Fruit fly (Drosophila melanogaster): Measurements from ENCODE around the gene GC.

GC gene

DNA sequence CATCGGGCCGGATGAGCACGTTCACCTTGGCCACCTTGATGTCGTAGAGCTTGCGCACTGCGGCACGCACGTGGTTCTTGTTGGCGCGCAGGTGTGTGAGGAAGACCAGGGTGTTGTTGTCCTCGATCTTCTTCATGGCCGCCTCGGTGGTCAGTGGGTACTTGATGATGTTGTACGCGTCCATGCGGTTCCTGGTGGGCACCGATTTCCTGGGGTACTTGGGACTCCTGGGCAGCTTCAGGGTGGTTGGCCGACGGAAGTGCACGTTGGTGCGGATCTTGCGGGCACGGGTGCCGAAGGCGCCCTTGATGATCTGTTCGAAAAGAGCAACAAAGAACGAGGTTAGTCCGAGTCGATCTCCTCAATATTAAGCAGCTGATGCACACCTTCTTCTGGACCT lies 38.3 kb upstream of the GC start:
- TF ChIP-seq Dif (GFP tag; optimal IDR thresholded peaks at IDR 0.05; ENCODE audit: partially characterized antibody) (no peak), Hr83 (GFP tag; optimal IDR thresholded peaks at IDR 0.05; ENCODE audit: poor library complexity, severe bottlenecking) (no peak), Abd-B (GFP tag; optimal IDR thresholded peaks at IDR 0.05) (no peak), Hnf4 (GFP tag; optimal IDR thresholded peaks at IDR 0.05) (no peak), br (GFP tag; optimal IDR thresholded peaks at IDR 0.05) (no peak), N (GFP tag; optimal IDR thresholded peaks at IDR 0.05) (no peak), pan (optimal IDR thresholded peaks at IDR 0.05) (no peak), Rel (GFP tag; optimal IDR thresholded peaks at IDR 0.05) (no peak), Rel (tag; optimal IDR thresholded peaks at IDR 0.05) (no peak), OdsH (GFP tag; optimal IDR thresholded peaks at IDR 0.05) (no peak), HLH106 (tag; optimal IDR thresholded peaks at IDR 0.05) (no peak), dmrt93B (GFP tag; optimal IDR thresholded peaks at IDR 0.05) (no peak), rgr (GFP tag; optimal IDR thresholded peaks at IDR 0.05) (no peak), dsf (GFP tag; optimal IDR thresholded peaks at IDR 0.05; ENCODE audit: borderline replicate concordance) (no peak), lola (GFP tag; optimal IDR thresholded peaks at IDR 0.05) (no peak)

dm6 chr3L:1665544-1665943 lies 36.4 kb upstream of the GC start:
- TF ChIP-seq jim (GFP tag; optimal IDR thresholded peaks at IDR 0.05): no peak

- no peak for TF ChIP-seq Dfd (GFP tag; optimal IDR thresholded peaks at IDR 0.05)
- no peak for TF ChIP-seq usp (GFP tag; optimal IDR thresholded peaks at IDR 0.05)
- no peak for TF ChIP-seq psq (GFP tag; optimal IDR thresholded peaks at IDR 0.05)
- no peak for TF ChIP-seq CG32264 (GFP tag; optimal IDR thresholded peaks at IDR 0.05)
- TF ChIP-seq Mio (GFP tag; optimal IDR thresholded peaks at IDR 0.05): no peak
- TF ChIP-seq sage (GFP tag; optimal IDR thresholded peaks at IDR 0.05): peak; percentile 1
- no peak for TF ChIP-seq HLH106 (tag; optimal IDR thresholded peaks at IDR 0.05)
- TF ChIP-seq N (GFP tag; optimal IDR thresholded peaks at IDR 0.05): no peak
These were observed 35.8 kb upstream of the GC start, which contains the start of the genes Srrm234 and CG7974 for dm6 chr3L:1664876-1665275. TSS of gene Srrm234 (minus strand) at chr3L:1665064. TSS of gene CG7974 (plus strand) at chr3L:1665138.

- TF ChIP-seq tai (GFP tag; optimal IDR thresholded peaks at IDR 0.05) (no peak), foxo (GFP tag; optimal IDR thresholded peaks at IDR 0.05) (no peak), woc (GFP tag; optimal IDR thresholded peaks at IDR 0.05) (no peak), Hr83 (GFP tag; optimal IDR thresholded peaks at IDR 0.05; ENCODE audit: poor library complexity, severe bottlenecking) (no peak), dsf (GFP tag; optimal IDR thresholded peaks at IDR 0.05; ENCODE audit: borderline replicate concordance) (no peak), Hr78 (GFP tag; optimal IDR thresholded peaks at IDR 0.05) (no peak), Mio (GFP tag; optimal IDR thresholded peaks at IDR 0.05) (no peak), Abd-B (GFP tag; optimal IDR thresholded peaks at IDR 0.05) (no peak), CrebA (GFP tag; optimal IDR thresholded peaks at IDR 0.05; ENCODE audit: borderline replicate concordance) (no peak)
These were observed 35.1 kb upstream of the GC start for dm6 chr3L:1664205-1664604.

dm6 chr3L:1663531-1663930 lies 34.4 kb upstream of the GC start:
- TF ChIP-seq Dif (GFP tag; optimal IDR thresholded peaks at IDR 0.05; ENCODE audit: partially characterized antibody): peak; percentile 31
- TF ChIP-seq sv (GFP tag; optimal IDR thresholded peaks at IDR 0.05): no peak

DNA sequence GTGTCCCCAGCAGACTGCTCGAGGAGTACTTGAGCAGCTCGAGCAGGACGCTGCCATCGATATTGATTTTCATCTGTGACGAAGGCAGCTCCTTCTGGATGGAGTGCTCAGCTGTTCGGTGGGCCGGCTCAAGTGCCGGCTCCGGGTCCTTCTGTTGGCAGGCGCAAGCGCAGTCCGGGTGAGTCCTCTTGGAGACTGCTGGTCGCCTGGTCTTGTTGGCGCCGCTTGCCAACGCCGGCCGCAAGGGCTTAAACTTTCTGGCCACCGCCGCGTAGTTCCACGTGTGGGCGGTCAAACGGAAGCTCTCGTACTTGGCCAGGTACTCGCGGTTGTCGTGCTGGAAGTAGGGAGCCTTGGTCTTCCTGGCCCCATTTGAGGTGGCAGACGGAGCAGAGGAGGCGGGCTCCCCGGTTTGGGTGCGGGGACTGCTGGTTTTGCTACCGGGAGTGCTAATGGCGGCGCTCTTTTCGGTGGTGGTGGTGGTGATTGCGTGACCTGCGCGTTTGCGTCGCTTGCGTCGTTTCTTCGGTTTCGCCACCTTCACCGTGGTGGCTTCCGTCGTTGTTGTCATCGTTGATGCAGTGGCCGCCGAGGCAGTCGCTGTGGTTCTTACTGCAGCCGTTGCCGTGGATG lies 32.8 kb upstream of the GC start:
- no peak for TF ChIP-seq dsf (GFP tag; optimal IDR thresholded peaks at IDR 0.05; ENCODE audit: borderline replicate concordance)
- TF ChIP-seq brk (GFP tag; optimal IDR thresholded peaks at IDR 0.05): no peak
- no peak for TF ChIP-seq dmrt93B (GFP tag; optimal IDR thresholded peaks at IDR 0.05)
- TF ChIP-seq Sp1 (GFP tag; optimal IDR thresholded peaks at IDR 0.05): no peak
- TF ChIP-seq psq (GFP tag; optimal IDR thresholded peaks at IDR 0.05): no peak
- no peak for TF ChIP-seq fru (GFP tag; optimal IDR thresholded peaks at IDR 0.05)
- no peak for TF ChIP-seq lola (GFP tag; optimal IDR thresholded peaks at IDR 0.05)
- no peak for TF ChIP-seq Hr78 (GFP tag; optimal IDR thresholded peaks at IDR 0.05)
- TF ChIP-seq Hr83 (GFP tag; optimal IDR thresholded peaks at IDR 0.05; ENCODE audit: poor library complexity, severe bottlenecking): no peak
- no peak for TF ChIP-seq br (GFP tag; optimal IDR thresholded peaks at IDR 0.05)
- TF ChIP-seq Jra (GFP tag; optimal IDR thresholded peaks at IDR 0.05): no peak
- no peak for TF ChIP-seq CG9705 (GFP tag; optimal IDR thresholded peaks at IDR 0.05)
- no peak for TF ChIP-seq Myc (optimal IDR thresholded peaks at IDR 0.05)
- TF ChIP-seq Mio (GFP tag; optimal IDR thresholded peaks at IDR 0.05): no peak
- TF ChIP-seq OdsH (GFP tag; optimal IDR thresholded peaks at IDR 0.05): no peak
